Fruit fly (Drosophila melanogaster): Measurements from ENCODE around the gene CG17349.

dm6 chr2L:19342018-19342417, 28.2 kb upstream of the CG17349 start:
- TF ChIP-seq insv (optimal IDR thresholded peaks at IDR 0.05) (no peak), Myc (optimal IDR thresholded peaks at IDR 0.05) (no peak)

Measured in Kc167 (cell line).